Worm (Caenorhabditis elegans) whole organism, L2 larva: ENCODE results near the gene gop-1.

ENCODE experiments used
- ZK546.5 ChIP-seq: sonication (generic microtip); optimal IDR thresholded peaks from 2 replicates; lab custom pipeline; 2017; ENCODE audit warnings: missing biosample characterization, missing genetic modification characterization
- aly-2 ChIP-seq: fragments of 150-350 bp; optimal IDR thresholded peaks from 2 replicates; lab custom pipeline; 2014; ENCODE audit warnings: missing biosample characterization, missing genetic modification characterization
- ceh-16 ChIP-seq: fragments of 150-350 bp; optimal IDR thresholded peaks from 2 replicates; lab custom pipeline; 2014; ENCODE audit warnings: missing biosample characterization, missing genetic modification characterization
- ceh-82 ChIP-seq: fragments of 150-350 bp; optimal IDR thresholded peaks from 2 replicates; lab custom pipeline; 2014; ENCODE audit warnings: missing biosample characterization, missing genetic modification characterization
- fos-1 ChIP-seq: fragments of 150-350 bp; optimal IDR thresholded peaks from 2 replicates; lab custom pipeline; 2014; ENCODE audit warnings: missing biosample characterization, missing genetic modification characterization
- lin-11 ChIP-seq: fragments of 150-350 bp; sonication (generic microtip); optimal IDR thresholded peaks from 2 replicates; lab custom pipeline; 2014; ENCODE audit warnings: missing biosample characterization, missing genetic modification characterization, inconsistent platforms, mixed read lengths
- nhr-12 ChIP-seq: fragments of 150-350 bp; optimal IDR thresholded peaks from 2 replicates; lab custom pipeline; 2014; ENCODE audit warnings: missing biosample characterization, missing genetic modification characterization
- nhr-23 ChIP-seq: fragments of 150-350 bp; optimal IDR thresholded peaks from 2 replicates; lab custom pipeline; 2014; ENCODE audit warnings: missing biosample characterization, missing genetic modification reagents, missing genetic modification characterization
- nhr-25 ChIP-seq: fragments of 150-350 bp; sonication (generic microtip); optimal IDR thresholded peaks from 3 replicates; lab custom pipeline; 2014; ENCODE audit warnings: missing biosample characterization, missing genetic modification characterization
- snpc-4 ChIP-seq: fragments of 150-350 bp; optimal IDR thresholded peaks from 2 replicates; lab custom pipeline; 2014; ENCODE audit warnings: missing biosample characterization, missing genetic modification characterization
- unc-62 ChIP-seq: fragments of 150-350 bp; optimal IDR thresholded peaks from 2 replicates; lab custom pipeline; 2014; ENCODE audit warnings: missing biosample characterization, missing genetic modification reagents, missing genetic modification characterization
- zag-1 ChIP-seq: fragments of 150-350 bp; optimal IDR thresholded peaks from 2 replicates; lab custom pipeline; 2014; ENCODE audit warnings: missing biosample characterization, missing genetic modification characterization
- ztf-11 ChIP-seq: sonication (generic microtip); optimal IDR thresholded peaks from 2 replicates; lab custom pipeline; 2017; ENCODE audit warnings: missing biosample characterization, missing genetic modification characterization

- TF ChIP-seq zag-1 (tag; lab: Kevin White, UChicago) (no peak), lin-11 (tag; lab: Kevin White, UChicago) (no peak), aly-2 (no peak), snpc-4 (no peak), ceh-16 (no peak), nhr-23 (tag; lab: Kevin White, UChicago) (no peak), unc-62 (GFP tag; lab: Kevin White, UChicago) (no peak), ceh-82 (tag; lab: Kevin White, UChicago) (no peak), fos-1 (tag; lab: Kevin White, UChicago) (no peak), ZK546.5 (no peak), nhr-25 (tag; lab: Kevin White, UChicago) (no peak), nhr-12 (no peak), ztf-11 (tag; lab: Kevin White, UChicago) (no peak)
Measured at ce11 chrIII:5260394-5260793, 6.2 kb downstream of the gop-1 start, which contains the start of gene gop-3.
